Fruit fly (Drosophila melanogaster) whole organism, embryonic: Measurements from ENCODE around the gene Sec24CD.

Experiments
- BEAF-32 ChIP-seq: fragments of 200-800 bp; sonication (Bioruptor generic); optimal IDR thresholded peaks from 3 replicates; lab custom pipeline; 2017; ENCODE audit warnings: missing biosample characterization, missing genetic modification characterization, mild to moderate bottlenecking, moderate library complexity, missing genetic modification reagents
- CG10543 ChIP-seq: fragments of 200-800 bp; sonication (Bioruptor generic); optimal IDR thresholded peaks from 3 replicates; lab custom pipeline; 2017; ENCODE audit warnings: missing biosample characterization, mild to moderate bottlenecking, missing genetic modification characterization, moderate library complexity
- CG11398 ChIP-seq: fragments of 200-800 bp; sonication (Bioruptor generic); optimal IDR thresholded peaks from 2 replicates; lab custom pipeline; 2016; ENCODE audit warnings: missing biosample characterization, missing genetic modification characterization
- CG12104 ChIP-seq: fragments of 200-800 bp; sonication (Bioruptor generic); optimal IDR thresholded peaks from 3 replicates; lab custom pipeline; 2016; ENCODE audit warnings: missing biosample characterization, missing genetic modification characterization
- CG12299 ChIP-seq: fragments of 200-800 bp; sonication (Bioruptor generic); optimal IDR thresholded peaks from 2 replicates; lab custom pipeline; 2018; ENCODE audit warnings: missing biosample characterization, mild to moderate bottlenecking, missing genetic modification characterization
- CG15011 ChIP-seq: fragments of 200-800 bp; sonication (Bioruptor generic); optimal IDR thresholded peaks from 3 replicates; lab custom pipeline; 2018; ENCODE audit warnings: missing biosample characterization, mild to moderate bottlenecking, missing genetic modification characterization
- CG1647 ChIP-seq: fragments of 200-800 bp; sonication (Bioruptor generic); optimal IDR thresholded peaks from 3 replicates; lab custom pipeline; 2016; ENCODE audit warnings: missing biosample characterization, missing genetic modification characterization
- CG17328 ChIP-seq: fragments of 200-800 bp; sonication (Bioruptor generic); IDR thresholded peaks from 2 replicates; pipeline ENCODE4 v1.3.6; 2022; ENCODE audit warnings: missing biosample characterization, missing genetic modification characterization
- CG17829 ChIP-seq: fragments of 200-800 bp; optimal IDR thresholded peaks from 2 replicates; lab custom pipeline; 2019; ENCODE audit warnings: missing biosample characterization, mild to moderate bottlenecking, missing genetic modification characterization, moderate library complexity
- CG31441 ChIP-seq: fragments of 200-800 bp; sonication (Bioruptor generic); IDR thresholded peaks from 2 replicates; pipeline ENCODE4 v1.3.6; 2022; ENCODE audit warnings: missing biosample characterization, missing genetic modification characterization
- CG3163 ChIP-seq: fragments of 200-800 bp; sonication (Bioruptor generic); optimal IDR thresholded peaks from 3 replicates; lab custom pipeline; 2016; ENCODE audit warnings: missing biosample characterization, missing genetic modification characterization
- CG34224 ChIP-seq: fragments of 200-800 bp; sonication (Bioruptor generic); IDR thresholded peaks from 3 replicates; pipeline ENCODE4 v1.3.6; 2022; ENCODE audit warnings: missing biosample characterization, missing genetic modification characterization; ENCODE audit not compliant: partially characterized antibody
- CG43689 ChIP-seq: fragments of 200-800 bp; sonication (Bioruptor generic); IDR thresholded peaks from 2 replicates; pipeline ENCODE4 v1.3.6; 2022; ENCODE audit warnings: missing biosample characterization, missing genetic modification characterization
- CG6272 ChIP-seq: fragments of 200-800 bp; sonication (Bioruptor generic); IDR thresholded peaks from 2 replicates; pipeline ENCODE4 v1.3.6; 2022; ENCODE audit warnings: missing biosample characterization, missing genetic modification characterization
- CG6765 ChIP-seq: fragments of 200-800 bp; sonication (Bioruptor generic); optimal IDR thresholded peaks from 3 replicates; lab custom pipeline; 2017; ENCODE audit warnings: missing biosample characterization, mild to moderate bottlenecking, missing genetic modification characterization
- CG7357 ChIP-seq: fragments of 200-800 bp; sonication (Bioruptor generic); IDR thresholded peaks from 3 replicates; pipeline ENCODE4 v1.3.6; 2022; ENCODE audit warnings: missing biosample characterization, missing genetic modification characterization
- CG9437 ChIP-seq: fragments of 200-800 bp; sonication (Bioruptor generic); optimal IDR thresholded peaks from 2 replicates; lab custom pipeline; 2018; ENCODE audit warnings: missing biosample characterization, mild to moderate bottlenecking, missing genetic modification characterization
- CG9797 ChIP-seq: fragments of 200-800 bp; sonication (Bioruptor generic); optimal IDR thresholded peaks from 3 replicates; lab custom pipeline; 2018; ENCODE audit warnings: missing biosample characterization, mild to moderate bottlenecking, missing genetic modification characterization
- CHES-1-like ChIP-seq: fragments of 200-800 bp; sonication (Bioruptor generic); optimal IDR thresholded peaks from 2 replicates; lab custom pipeline; 2016; ENCODE audit warnings: missing biosample characterization, missing genetic modification characterization
- CTCF ChIP-seq: fragments of 200-800 bp; sonication (Bioruptor generic); optimal IDR thresholded peaks from 2 replicates; lab custom pipeline; 2017; ENCODE audit warnings: missing biosample characterization, mild to moderate bottlenecking, missing genetic modification characterization, moderate library complexity
- Dfd ChIP-seq, 2 experiments: fragments of >200 bp; optimal IDR thresholded peaks; 2 replicates each; lab custom pipeline; 2017; ENCODE audit warnings: missing biosample characterization in 2 of 2, missing genetic modification characterization in 2 of 2
- Doc2 ChIP-seq: fragments of 200-800 bp; sonication (Bioruptor generic); IDR thresholded peaks from 2 replicates; pipeline ENCODE4 v1.3.6; 2022; ENCODE audit warnings: missing biosample characterization, missing genetic modification characterization
- Gsc ChIP-seq: fragments of 200-800 bp; sonication (Bioruptor generic); IDR thresholded peaks from 2 replicates; pipeline ENCODE4 v1.3.6; 2022; ENCODE audit warnings: missing biosample characterization, missing genetic modification characterization
- HLH3B ChIP-seq: fragments of 200-800 bp; sonication (Bioruptor generic); IDR thresholded peaks from 2 replicates; pipeline ENCODE4 v1.3.6; 2022; ENCODE audit warnings: missing biosample characterization, missing genetic modification characterization
- Hmr ChIP-seq: fragments of 200-800 bp; sonication (Bioruptor generic); optimal IDR thresholded peaks from 3 replicates; lab custom pipeline; 2017; ENCODE audit warnings: mild to moderate bottlenecking, missing biosample characterization, missing genetic modification reagents, missing genetic modification characterization
- Jarid2 ChIP-seq: fragments of 200-800 bp; sonication (Bioruptor generic); optimal IDR thresholded peaks from 3 replicates; lab custom pipeline; 2017; ENCODE audit warnings: mild to moderate bottlenecking, missing biosample characterization, missing genetic modification reagents, missing genetic modification characterization
- MESR4 ChIP-seq: fragments of 200-800 bp; sonication (Bioruptor generic); optimal IDR thresholded peaks from 2 replicates; lab custom pipeline; 2018; ENCODE audit warnings: missing biosample characterization, mild to moderate bottlenecking, missing genetic modification characterization, moderate library complexity
- Oaz ChIP-seq: fragments of 200-800 bp; sonication (Bioruptor generic); IDR thresholded peaks from 2 replicates; pipeline ENCODE4 v1.3.6; 2022; ENCODE audit warnings: missing biosample characterization, missing genetic modification characterization
- abd-A ChIP-seq: fragments of 200-800 bp; sonication (Bioruptor generic); optimal IDR thresholded peaks from 3 replicates; lab custom pipeline; 2019; ENCODE audit warnings: missing biosample characterization, mild to moderate bottlenecking, missing genetic modification characterization, moderate library complexity
- amos ChIP-seq: fragments of 200-800 bp; sonication (Bioruptor generic); IDR thresholded peaks from 2 replicates; pipeline ENCODE4 v1.3.6; 2022; ENCODE audit warnings: missing biosample characterization, missing genetic modification characterization; ENCODE audit not compliant: partially characterized antibody
- bowl ChIP-seq: fragments of 200-800 bp; sonication (Bioruptor generic); IDR thresholded peaks from 2 replicates; pipeline ENCODE4 v1.3.6; 2022; ENCODE audit warnings: missing biosample characterization, missing genetic modification characterization
- chinmo ChIP-seq: fragments of 200-800 bp; sonication (Bioruptor generic); IDR thresholded peaks from 4 replicates; pipeline ENCODE4 v1.3.6; 2022; ENCODE audit warnings: missing biosample characterization, missing genetic modification characterization; ENCODE audit not compliant: partially characterized antibody
- corto ChIP-seq: fragments of 200-800 bp; sonication (Bioruptor generic); optimal IDR thresholded peaks from 2 replicates; lab custom pipeline; 2016; ENCODE audit warnings: missing biosample characterization, mild to moderate bottlenecking, missing genetic modification characterization, moderate library complexity
- dmrt99B ChIP-seq: fragments of 200-800 bp; sonication (Bioruptor generic); optimal IDR thresholded peaks from 2 replicates; lab custom pipeline; 2018; ENCODE audit warnings: missing biosample characterization, mild to moderate bottlenecking, missing genetic modification characterization, moderate library complexity
- emc ChIP-seq: fragments of 200-800 bp; sonication (Bioruptor generic); optimal IDR thresholded peaks from 2 replicates; lab custom pipeline; 2016; ENCODE audit warnings: missing biosample characterization, missing genetic modification characterization
- en ChIP-seq: fragments of 200-800 bp; sonication (Bioruptor generic); optimal IDR thresholded peaks from 2 replicates; lab custom pipeline; 2016; ENCODE audit warnings: missing biosample characterization, missing genetic modification characterization
- fd102C ChIP-seq: fragments of 200-800 bp; sonication (Bioruptor generic); optimal IDR thresholded peaks from 2 replicates; lab custom pipeline; 2018; ENCODE audit warnings: missing biosample characterization, mild to moderate bottlenecking, missing genetic modification characterization, moderate library complexity
- gro ChIP-seq: fragments of 200-800 bp; sonication (Bioruptor generic); optimal IDR thresholded peaks from 2 replicates; lab custom pipeline; 2016; ENCODE audit warnings: missing biosample characterization, missing genetic modification characterization
- hth ChIP-seq: fragments of >200 bp; optimal IDR thresholded peaks from 2 replicates; lab custom pipeline; 2017; ENCODE audit warnings: inconsistent platforms
- ind ChIP-seq: fragments of 200-800 bp; sonication (Bioruptor generic); optimal IDR thresholded peaks from 3 replicates; lab custom pipeline; 2016; ENCODE audit warnings: missing biosample characterization, missing genetic modification characterization
- jigr1 ChIP-seq: fragments of 200-800 bp; sonication (Bioruptor generic); IDR thresholded peaks from 3 replicates; pipeline ENCODE4 v1.3.6; 2022; ENCODE audit warnings: missing biosample characterization, missing genetic modification characterization
- lab ChIP-seq: fragments of 200-800 bp; sonication (Bioruptor generic); optimal IDR thresholded peaks from 3 replicates; lab custom pipeline; 2017; ENCODE audit warnings: missing biosample characterization, missing genetic modification characterization, mild to moderate bottlenecking, moderate library complexity, missing genetic modification reagents
- lola ChIP-seq, 3 experiments: fragments of >200 bp in 2 of 3; fragments of 200-800 bp in 1 of 3; sonication (Bioruptor generic) in 1 of 3; optimal IDR thresholded peaks; 2 replicates each; lab custom pipeline; 2017 to 2019; ENCODE audit warnings: missing biosample characterization in 3 of 3, missing genetic modification characterization in 3 of 3, mild to moderate bottlenecking in 1 of 3, moderate library complexity in 1 of 3
- oc ChIP-seq: fragments of 200-800 bp; sonication (Bioruptor generic); optimal IDR thresholded peaks from 2 replicates; lab custom pipeline; 2018; ENCODE audit warnings: missing biosample characterization, mild to moderate bottlenecking, missing genetic modification characterization, moderate library complexity
- pfk ChIP-seq: fragments of 200-800 bp; sonication (Bioruptor generic); optimal IDR thresholded peaks from 2 replicates; lab custom pipeline; 2018; ENCODE audit warnings: missing biosample characterization, mild to moderate bottlenecking, missing genetic modification characterization, moderate library complexity
- pros ChIP-seq: fragments of 200-800 bp; sonication (Bioruptor generic); optimal IDR thresholded peaks from 3 replicates; lab custom pipeline; 2019; ENCODE audit warnings: missing biosample characterization, mild to moderate bottlenecking, missing genetic modification characterization, moderate library complexity
- pum ChIP-seq: fragments of 200-800 bp; sonication (Bioruptor generic); optimal IDR thresholded peaks from 2 replicates; lab custom pipeline; 2016; ENCODE audit warnings: missing biosample characterization, missing genetic modification characterization
- sob ChIP-seq: fragments of 200-800 bp; sonication (Bioruptor generic); IDR thresholded peaks from 2 replicates; pipeline ENCODE4 v1.3.6; 2022; ENCODE audit warnings: missing biosample characterization, missing genetic modification characterization
- tio ChIP-seq: fragments of 200-800 bp; sonication (Bioruptor generic); optimal IDR thresholded peaks from 2 replicates; lab custom pipeline; 2017; ENCODE audit warnings: missing biosample characterization, missing genetic modification characterization, inconsistent platforms
- vfl ChIP-seq: fragments of 200-800 bp; sonication (Bioruptor generic); optimal IDR thresholded peaks from 2 replicates; lab custom pipeline; 2016; ENCODE audit warnings: missing biosample characterization, missing genetic modification characterization

Gene Sec24CD

DNA sequence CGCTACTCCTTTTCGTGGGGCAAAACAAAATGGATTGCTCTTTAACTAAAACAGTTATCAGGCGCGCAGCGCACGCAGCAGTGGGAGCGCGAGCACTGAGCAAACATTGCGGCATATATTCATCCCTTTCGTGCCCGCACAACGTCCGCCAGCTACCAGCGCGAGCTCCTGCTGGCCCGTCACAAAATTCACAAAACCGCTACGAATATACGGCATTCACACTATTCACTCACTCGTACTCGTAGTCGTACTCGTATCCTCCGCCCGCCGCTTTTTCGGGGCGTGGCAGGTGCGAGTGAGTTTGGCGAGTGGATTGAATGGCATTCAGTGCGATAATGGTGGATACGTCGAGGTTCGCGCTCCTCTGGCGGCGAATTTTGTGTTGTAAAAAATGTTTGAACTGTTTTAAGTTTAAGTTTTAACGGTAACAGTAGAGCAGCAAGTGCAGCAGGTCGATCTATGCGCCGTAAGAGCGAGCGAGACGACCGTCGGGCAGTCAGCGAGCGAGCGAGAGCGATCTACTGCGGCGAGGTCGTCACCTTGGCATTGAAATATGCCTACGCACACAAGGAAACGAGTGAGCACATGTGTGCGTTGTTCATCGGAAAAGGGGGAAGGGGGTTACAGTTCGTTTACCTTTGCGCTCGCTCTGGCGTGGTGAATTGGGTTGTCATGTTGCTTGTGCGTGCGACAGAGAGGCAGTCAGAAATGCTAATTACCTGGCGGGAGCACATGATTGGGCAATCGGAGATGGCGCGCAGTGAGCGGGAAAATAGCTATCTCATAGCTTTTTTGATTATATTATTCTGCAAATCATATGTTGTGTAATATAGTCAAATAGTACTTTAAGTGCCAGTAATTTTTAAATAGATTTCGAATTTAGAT lies 39.8 kb downstream of the Sec24CD start (continued):
- peak in 2 of 3 experiments; percentile 66 to 78 for TF ChIP-seq lola (GFP tag; optimal IDR thresholded peaks at IDR 0.05; lab: Kevin White, UChicago)
- TF ChIP-seq Gsc (GFP tag; lab: Robert Waterston, UW) = no peak
- TF ChIP-seq tio (GFP tag; lab: Kevin White, UChicago) = peak; percentile 24
- TF ChIP-seq CG34224 (GFP tag; lab: Robert Waterston, UW) = no peak
- peak; percentile 55 for TF ChIP-seq Jarid2 (GFP tag; lab: Kevin White, UChicago)
- no peak for TF ChIP-seq oc
- no peak for TF ChIP-seq chinmo (GFP tag; lab: Robert Waterston, UW)
- TF ChIP-seq fd102C (GFP tag; lab: Kevin White, UChicago) = no peak
- peak; percentile 62 for TF ChIP-seq CG6765 (GFP tag; lab: Kevin White, UChicago)
- TF ChIP-seq BEAF-32 (GFP tag; lab: Kevin White, UChicago) = no peak
- no peak for TF ChIP-seq bowl (GFP tag; lab: Robert Waterston, UW)
- TF ChIP-seq CG12299 (tag; lab: Kevin White, UChicago) = peak; percentile 20
- peak; percentile 2 for TF ChIP-seq corto
- TF ChIP-seq HLH3B = no peak
- no peak for TF ChIP-seq jigr1 (GFP tag; lab: Robert Waterston, UW)
- peak; percentile 96 for TF ChIP-seq CG10543
- peak; percentile 41 for TF ChIP-seq CG17829
- TF ChIP-seq CG7357 (GFP tag; lab: Robert Waterston, UW) = peak; percentile 87
- TF ChIP-seq CG6272 (GFP tag; lab: Robert Waterston, UW) = peak; percentile 43
- TF ChIP-seq gro (GFP tag; lab: Kevin White, UChicago) = peak; percentile 56
- no peak for TF ChIP-seq pum (GFP tag; lab: Kevin White, UChicago)
- no peak for TF ChIP-seq Doc2
- no peak for TF ChIP-seq CG11398
- peak; percentile 85 for TF ChIP-seq Hmr (GFP tag; lab: Kevin White, UChicago)
- TF ChIP-seq CG9797 = no peak
- TF ChIP-seq dmrt99B (tag; lab: Kevin White, UChicago) = peak; percentile 37
- TF ChIP-seq en (GFP tag; lab: Kevin White, UChicago) = no peak
- no peak for TF ChIP-seq Oaz
- peak; percentile 53 for TF ChIP-seq CG15011 (GFP tag; lab: Kevin White, UChicago)
- peak; percentile 3 for TF ChIP-seq CHES-1-like
- TF ChIP-seq Dfd (GFP tag; optimal IDR thresholded peaks at IDR 0.05; lab: Kevin White, UChicago) = no peak
- TF ChIP-seq pfk (GFP tag; lab: Kevin White, UChicago) = peak; percentile 24
- no peak for TF ChIP-seq sob (GFP tag; lab: Robert Waterston, UW)
- TF ChIP-seq vfl = peak; percentile 11
- peak; percentile 26 for TF ChIP-seq CTCF (GFP tag; lab: Kevin White, UChicago)
- peak; percentile 98 for TF ChIP-seq abd-A
- no peak for TF ChIP-seq CG1647 (GFP tag; lab: Kevin White, UChicago)
- no peak for TF ChIP-seq CG31441 (GFP tag; lab: Robert Waterston, UW)
- TF ChIP-seq hth = no peak
- peak; percentile 13 for TF ChIP-seq ind (GFP tag; lab: Kevin White, UChicago)
- TF ChIP-seq pros = peak; percentile 91
- peak; percentile 9 for TF ChIP-seq CG3163 (GFP tag; lab: Kevin White, UChicago)
- TF ChIP-seq MESR4 (GFP tag; lab: Kevin White, UChicago) = no peak
- no peak for TF ChIP-seq CG43689 (GFP tag; lab: Robert Waterston, UW)
- no peak for TF ChIP-seq CG17328 (GFP tag; lab: Robert Waterston, UW)
- peak; percentile 74 for TF ChIP-seq lab
- TF ChIP-seq amos (GFP tag; lab: Robert Waterston, UW) = no peak
- no peak for TF ChIP-seq CG12104 (GFP tag; lab: Kevin White, UChicago)
- TF ChIP-seq emc (GFP tag; lab: Kevin White, UChicago) = no peak
- TF ChIP-seq CG9437 (GFP tag; lab: Kevin White, UChicago) = peak; percentile 1
